Worm (Caenorhabditis elegans): ENCODE results near the gene spp-26.

Gene spp-26

ce11 chrV:6551707-6552390, 7.2 kb downstream of the spp-26 start, which contains the start of gene twk-10:
TSS of gene twk-10 (plus strand) at chrV:6552340.
- no peak for TF ChIP-seq unc-62 (GFP tag; optimal IDR thresholded peaks at IDR 0.05)

ce11 chrV:6549871-6550270, 9.1 kb downstream of the spp-26 start, which contains the start of gene lipl-4:
TSS of gene lipl-4 (plus strand) at chrV:6550171.
- no peak for TF ChIP-seq unc-62 (GFP tag; optimal IDR thresholded peaks at IDR 0.05)

ce11 chrV:6549148-6549547, 9.9 kb downstream of the spp-26 start, which contains the start of gene K04A8.20:
TSS of gene K04A8.20 (plus strand) at chrV:6549448.
- no peak for TF ChIP-seq unc-62 (GFP tag; optimal IDR thresholded peaks at IDR 0.05)

ce11 chrV:6548309-6548708, 10.7 kb downstream of the spp-26 start:
- TF ChIP-seq unc-62 (GFP tag; optimal IDR thresholded peaks at IDR 0.05), result no peak

- TF ChIP-seq unc-62 (GFP tag; optimal IDR thresholded peaks at IDR 0.05), result no peak
These were observed 12.4 kb downstream of the spp-26 start, which contains the start of gene dre-1 for ce11 chrV:6546450-6547171. TSS of gene dre-1 (minus strand) at chrV:6546500.

ce11 chrV:6544999-6545398, 14.0 kb downstream of the spp-26 start:
- no peak for TF ChIP-seq unc-62 (GFP tag; optimal IDR thresholded peaks at IDR 0.05)

- no peak for TF ChIP-seq unc-62 (GFP tag; optimal IDR thresholded peaks at IDR 0.05)
These were observed 17.1 kb downstream of the spp-26 start for ce11 chrV:6541875-6542274.

- no peak for TF ChIP-seq unc-62 (GFP tag; optimal IDR thresholded peaks at IDR 0.05)
These were observed 20.7 kb downstream of the spp-26 start for ce11 chrV:6538323-6538722.

ce11 chrV:6533030-6533429, 26.0 kb downstream of the spp-26 start, which contains the start of gene hpo-26:
TSS of gene hpo-26 (minus strand) at chrV:6533060.
- no peak for TF ChIP-seq unc-62 (GFP tag; optimal IDR thresholded peaks at IDR 0.05)

- no peak for TF ChIP-seq unc-62 (GFP tag; optimal IDR thresholded peaks at IDR 0.05)
These were observed 34.2 kb downstream of the spp-26 start, which contains the start of gene acs-1 for ce11 chrV:6524757-6525156. TSS of gene acs-1 (plus strand) at chrV:6524989.

ce11 chrV:6522879-6523497, 36.0 kb downstream of the spp-26 start:
- TF ChIP-seq unc-62 (GFP tag; optimal IDR thresholded peaks at IDR 0.05), result no peak

ce11 chrV:6520385-6521080, 38.5 kb downstream of the spp-26 start, which contains the start of the genes F46E10.2 and F46E10.18:
TSS of gene F46E10.2 (plus strand) at chrV:6520435.
TSS of gene F46E10.18 (plus strand) at chrV:6521030.
- TF ChIP-seq unc-62 (GFP tag; optimal IDR thresholded peaks at IDR 0.05), result no peak

- TF ChIP-seq unc-62 (GFP tag; optimal IDR thresholded peaks at IDR 0.05), result no peak
These were observed 40.9 kb downstream of the spp-26 start, which contains the start of gene F46E10.3 for ce11 chrV:6518225-6518396. TSS of gene F46E10.3 (plus strand) at chrV:6518297.

- no peak for TF ChIP-seq unc-62 (GFP tag; optimal IDR thresholded peaks at IDR 0.05)
These were observed 41.4 kb downstream of the spp-26 start for ce11 chrV:6517305-6518224.
